Fruit fly (Drosophila melanogaster) whole organism, embryonic: ENCODE results near the gene RpL37A.

Source experiments
- Aef1 ChIP-seq: fragments of 200-800 bp; sonication (Bioruptor generic); IDR thresholded peaks from 3 replicates; pipeline ENCODE4 v1.3.6; 2022; ENCODE audit warnings: missing biosample characterization, missing genetic modification characterization
- Atf6 ChIP-seq: fragments of 200-800 bp; sonication (Bioruptor generic); IDR thresholded peaks from 2 replicates; pipeline ENCODE4 v1.3.6; 2022; ENCODE audit warnings: missing biosample characterization, missing genetic modification characterization
- Bgb ChIP-seq: fragments of 200-800 bp; sonication (Bioruptor generic); IDR thresholded peaks from 2 replicates; pipeline ENCODE4 v1.3.6; 2022; ENCODE audit warnings: missing biosample characterization, missing genetic modification characterization; ENCODE audit not compliant: partially characterized antibody
- CG10366 ChIP-seq: fragments of 200-800 bp; sonication (Bioruptor generic); IDR thresholded peaks from 2 replicates; pipeline ENCODE4 v1.3.6; 2022; ENCODE audit warnings: missing biosample characterization, missing genetic modification characterization
- CG10979 ChIP-seq: fragments of 200-800 bp; sonication (Bioruptor generic); optimal IDR thresholded peaks from 2 replicates; lab custom pipeline; 2018; ENCODE audit warnings: missing biosample characterization, mild to moderate bottlenecking, missing genetic modification characterization, moderate library complexity
- CG12236 ChIP-seq: fragments of 200-800 bp; sonication (Bioruptor generic); optimal IDR thresholded peaks from 2 replicates; lab custom pipeline; 2016; ENCODE audit warnings: missing biosample characterization, missing genetic modification characterization
- CG17829 ChIP-seq: fragments of 200-800 bp; optimal IDR thresholded peaks from 2 replicates; lab custom pipeline; 2019; ENCODE audit warnings: missing biosample characterization, mild to moderate bottlenecking, missing genetic modification characterization, moderate library complexity
- CG18011 ChIP-seq: fragments of 200-800 bp; sonication (Bioruptor generic); optimal IDR thresholded peaks from 2 replicates; lab custom pipeline; 2017; ENCODE audit warnings: missing biosample characterization, missing genetic modification characterization, mild to moderate bottlenecking, moderate library complexity, missing genotype
- CG18619 ChIP-seq: fragments of 200-800 bp; sonication (Bioruptor generic); optimal IDR thresholded peaks from 3 replicates; lab custom pipeline; 2017; ENCODE audit warnings: missing biosample characterization, mild to moderate bottlenecking, missing genetic modification characterization
- CG3065 ChIP-seq: fragments of 200-800 bp; sonication (Bioruptor generic); optimal IDR thresholded peaks from 2 replicates; lab custom pipeline; 2016; ENCODE audit warnings: missing biosample characterization, missing genetic modification characterization
- CG4404 ChIP-seq: fragments of 200-800 bp; sonication (Bioruptor generic); IDR thresholded peaks from 2 replicates; pipeline ENCODE4 v1.3.6; 2022; ENCODE audit warnings: missing biosample characterization, missing genetic modification characterization
- CG5245 ChIP-seq: fragments of 200-800 bp; sonication (Bioruptor generic); optimal IDR thresholded peaks from 3 replicates; lab custom pipeline; 2016; ENCODE audit warnings: missing biosample characterization, missing genetic modification characterization
- CG9437 ChIP-seq: fragments of 200-800 bp; sonication (Bioruptor generic); optimal IDR thresholded peaks from 2 replicates; lab custom pipeline; 2018; ENCODE audit warnings: missing biosample characterization, mild to moderate bottlenecking, missing genetic modification characterization
- CG9932 ChIP-seq: fragments of 200-800 bp; sonication (Bioruptor generic); IDR thresholded peaks from 2 replicates; pipeline ENCODE4 v1.3.6; 2022; ENCODE audit warnings: missing biosample characterization, missing genetic modification characterization
- Dad ChIP-seq: fragments of 200-800 bp; sonication (Bioruptor generic); optimal IDR thresholded peaks from 3 replicates; lab custom pipeline; 2016; ENCODE audit warnings: missing biosample characterization, missing genetic modification characterization
- Dbx ChIP-seq: fragments of 200-800 bp; sonication (Bioruptor generic); IDR thresholded peaks from 3 replicates; pipeline ENCODE4 v1.3.6; 2022; ENCODE audit warnings: missing biosample characterization, missing genetic modification characterization
- Doc2 ChIP-seq: fragments of 200-800 bp; sonication (Bioruptor generic); IDR thresholded peaks from 2 replicates; pipeline ENCODE4 v1.3.6; 2022; ENCODE audit warnings: missing biosample characterization, missing genetic modification characterization
- Ets97D ChIP-seq: fragments of 200-800 bp; sonication (Bioruptor generic); optimal IDR thresholded peaks from 3 replicates; lab custom pipeline; 2016; ENCODE audit warnings: missing biosample characterization, missing genetic modification characterization
- HLH54F ChIP-seq: fragments of 200-800 bp; sonication (Bioruptor generic); optimal IDR thresholded peaks from 3 replicates; lab custom pipeline; 2016; ENCODE audit warnings: missing biosample characterization, missing genetic modification characterization
- HmgD ChIP-seq: fragments of 200-800 bp; sonication (Bioruptor generic); optimal IDR thresholded peaks from 3 replicates; lab custom pipeline; 2016; ENCODE audit warnings: missing biosample characterization, missing genetic modification characterization
- Hr3 ChIP-seq: fragments of 200-800 bp; sonication (Bioruptor generic); optimal IDR thresholded peaks from 3 replicates; lab custom pipeline; 2016; ENCODE audit warnings: missing biosample characterization, missing genetic modification characterization
- Hr51 ChIP-seq, 2 experiments: fragments of 200-800 bp; sonication (Bioruptor generic); optimal IDR thresholded peaks; 2 replicates in 1 of 2; 3 replicates in 1 of 2; lab custom pipeline; 2016 to 2018; ENCODE audit warnings: missing biosample characterization in 2 of 2, missing genetic modification characterization in 2 of 2, mild to moderate bottlenecking in 1 of 2, moderate library complexity in 1 of 2
- Kr ChIP-seq: fragments of 200-800 bp; sonication (Bioruptor generic); optimal IDR thresholded peaks from 2 replicates; lab custom pipeline; 2017; ENCODE audit warnings: missing biosample characterization, mild to moderate bottlenecking, missing genetic modification characterization
- Lpt ChIP-seq: fragments of >200 bp; optimal IDR thresholded peaks from 2 replicates; lab custom pipeline; 2018; ENCODE audit warnings: missing biosample characterization, missing genetic modification characterization
- Neu2 ChIP-seq: fragments of 200-800 bp; sonication (Bioruptor generic); optimal IDR thresholded peaks from 3 replicates; lab custom pipeline; 2016; ENCODE audit warnings: missing biosample characterization, missing genetic modification characterization, borderline replicate concordance
- Nf-YB ChIP-seq: fragments of 200-800 bp; sonication (Bioruptor generic); optimal IDR thresholded peaks from 3 replicates; lab custom pipeline; 2019; ENCODE audit warnings: missing biosample characterization, mild to moderate bottlenecking, missing genetic modification characterization, moderate library complexity
- Six4 ChIP-seq: fragments of 200-800 bp; sonication (Bioruptor generic); optimal IDR thresholded peaks from 2 replicates; lab custom pipeline; 2016; ENCODE audit warnings: missing biosample characterization, missing genetic modification characterization
- Ssrp ChIP-seq: fragments of 200-800 bp; sonication (Bioruptor generic); optimal IDR thresholded peaks from 2 replicates; lab custom pipeline; 2018; ENCODE audit warnings: missing biosample characterization, mild to moderate bottlenecking, missing genetic modification characterization, moderate library complexity
- Usf ChIP-seq: fragments of 200-800 bp; sonication (Bioruptor generic); optimal IDR thresholded peaks from 2 replicates; lab custom pipeline; 2017; ENCODE audit warnings: missing genotype, missing biosample characterization, missing genetic modification characterization
- YL-1 ChIP-seq: fragments of 200-800 bp; sonication (Bioruptor generic); optimal IDR thresholded peaks from 3 replicates; lab custom pipeline; 2017; ENCODE audit warnings: missing biosample characterization, mild to moderate bottlenecking, missing genetic modification characterization
- bigmax ChIP-seq: fragments of 200-800 bp; sonication (Bioruptor generic); optimal IDR thresholded peaks from 2 replicates; lab custom pipeline; 2018; ENCODE audit warnings: missing biosample characterization, mild to moderate bottlenecking, missing genetic modification characterization
- cg ChIP-seq: fragments of 200-800 bp; sonication (Bioruptor generic); optimal IDR thresholded peaks from 3 replicates; lab custom pipeline; 2019; ENCODE audit warnings: missing biosample characterization, mild to moderate bottlenecking, missing genetic modification characterization, moderate library complexity
- chif ChIP-seq, 2 experiments: fragments of 200-800 bp; sonication (Bioruptor generic); optimal IDR thresholded peaks; 3 replicates each; lab custom pipeline; 2016; ENCODE audit warnings: missing biosample characterization in 2 of 2, missing genetic modification characterization in 2 of 2
- corto ChIP-seq: fragments of 200-800 bp; sonication (Bioruptor generic); optimal IDR thresholded peaks from 2 replicates; lab custom pipeline; 2016; ENCODE audit warnings: missing biosample characterization, mild to moderate bottlenecking, missing genetic modification characterization, moderate library complexity
- danr ChIP-seq: fragments of 200-800 bp; sonication (Bioruptor generic); IDR thresholded peaks from 2 replicates; pipeline ENCODE4 v1.3.6; 2022; ENCODE audit warnings: missing biosample characterization, missing genetic modification characterization
- ewg ChIP-seq: fragments of 200-800 bp; sonication (Bioruptor generic); optimal IDR thresholded peaks from 3 replicates; lab custom pipeline; 2017; ENCODE audit warnings: mild to moderate bottlenecking, missing biosample characterization, missing genetic modification reagents, missing genetic modification characterization
- lab ChIP-seq: fragments of 200-800 bp; sonication (Bioruptor generic); optimal IDR thresholded peaks from 3 replicates; lab custom pipeline; 2017; ENCODE audit warnings: missing biosample characterization, missing genetic modification characterization, mild to moderate bottlenecking, moderate library complexity, missing genetic modification reagents
- mirr ChIP-seq: fragments of 200-800 bp; sonication (Bioruptor generic); optimal IDR thresholded peaks from 3 replicates; lab custom pipeline; 2018; ENCODE audit warnings: missing biosample characterization, mild to moderate bottlenecking, missing genetic modification characterization
- nerfin-1 ChIP-seq: fragments of 200-800 bp; sonication (Bioruptor generic); optimal IDR thresholded peaks from 3 replicates; lab custom pipeline; 2019; ENCODE audit warnings: missing biosample characterization, mild to moderate bottlenecking, missing genetic modification characterization, moderate library complexity
- oc ChIP-seq: fragments of 200-800 bp; sonication (Bioruptor generic); optimal IDR thresholded peaks from 2 replicates; lab custom pipeline; 2018; ENCODE audit warnings: missing biosample characterization, mild to moderate bottlenecking, missing genetic modification characterization, moderate library complexity
- otp ChIP-seq: fragments of 200-800 bp; sonication (Bioruptor generic); IDR thresholded peaks from 3 replicates; pipeline ENCODE4, ENCODE4 v1.3.6; 2022; ENCODE audit warnings: missing biosample characterization, missing genetic modification characterization
- peb ChIP-seq: fragments of 200-800 bp; sonication (Bioruptor generic); IDR thresholded peaks from 2 replicates; pipeline ENCODE4 v1.3.6; 2022; ENCODE audit warnings: missing biosample characterization, missing genetic modification characterization
- sd ChIP-seq: fragments of 200-800 bp; sonication (Bioruptor generic); optimal IDR thresholded peaks from 3 replicates; lab custom pipeline; 2018; ENCODE audit warnings: missing biosample characterization, mild to moderate bottlenecking, missing genetic modification characterization, moderate library complexity
- sens-2 ChIP-seq: fragments of 200-800 bp; sonication (Bioruptor generic); IDR thresholded peaks from 2 replicates; pipeline ENCODE4 v1.3.6; 2022; ENCODE audit warnings: missing biosample characterization, missing genetic modification characterization
- slbo ChIP-seq: fragments of 200-800 bp; sonication (Bioruptor generic); IDR thresholded peaks from 2 replicates; pipeline ENCODE4 v1.3.6; 2022; ENCODE audit warnings: missing biosample characterization, missing genetic modification characterization
- slp2 ChIP-seq: fragments of 200-800 bp; sonication (Bioruptor generic); optimal IDR thresholded peaks from 2 replicates; lab custom pipeline; 2016; ENCODE audit warnings: missing biosample characterization, missing genetic modification characterization
- sqz ChIP-seq: fragments of 200-800 bp; sonication (Bioruptor generic); optimal IDR thresholded peaks from 3 replicates; lab custom pipeline; 2018; ENCODE audit warnings: missing biosample characterization, mild to moderate bottlenecking, missing genetic modification characterization
- sr ChIP-seq: fragments of 200-800 bp; sonication (Bioruptor generic); IDR thresholded peaks from 3 replicates; pipeline ENCODE4 v1.3.6; 2022; ENCODE audit warnings: missing biosample characterization, missing genetic modification characterization
- sug ChIP-seq: fragments of 200-800 bp; optimal IDR thresholded peaks from 2 replicates; lab custom pipeline; 2019; ENCODE audit warnings: missing biosample characterization, mild to moderate bottlenecking, missing genetic modification characterization, moderate library complexity
- tna ChIP-seq: fragments of 200-800 bp; sonication (Bioruptor generic); IDR thresholded peaks from 2 replicates; pipeline ENCODE4 v1.3.6; 2022; ENCODE audit warnings: missing biosample characterization, missing genetic modification characterization; ENCODE audit not compliant: partially characterized antibody

Gene RpL37A

DNA sequence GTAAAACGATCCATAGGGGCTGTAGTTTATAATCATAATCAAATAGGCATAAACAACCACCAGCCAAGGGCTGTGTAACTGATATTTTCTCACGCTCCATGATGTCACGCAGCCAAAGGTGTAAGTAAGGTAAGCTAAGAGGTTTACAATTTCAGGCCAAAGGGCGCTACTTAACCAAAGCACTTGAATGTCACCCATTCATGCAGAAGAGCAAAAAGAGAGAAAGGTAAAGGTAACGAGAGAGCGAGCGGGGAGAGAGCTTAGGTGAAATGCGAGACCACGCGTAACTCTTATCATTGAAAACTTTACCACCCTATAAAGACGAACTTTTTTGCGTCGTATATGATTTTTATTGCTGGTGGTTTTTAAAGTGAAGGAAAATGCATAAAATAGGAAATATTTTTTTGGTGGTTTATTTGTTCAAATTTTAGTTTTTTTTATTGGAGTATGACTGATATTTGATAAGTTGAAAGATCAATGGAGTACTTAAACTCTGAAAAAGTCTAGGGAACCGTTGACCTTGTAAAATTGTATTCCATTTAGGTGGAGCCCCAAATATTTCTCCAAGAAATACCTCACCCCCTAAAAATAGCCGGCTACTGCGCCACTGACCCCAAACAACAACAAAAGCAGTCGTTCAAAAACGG lies 37.0 kb downstream of the RpL37A start (continued):
- TF ChIP-seq Atf6 (GFP tag; lab: Robert Waterston, UW) (peak; percentile 96), sr (peak; percentile 71), mirr (GFP tag; lab: Kevin White, UChicago) (no peak), Nf-YB (GFP tag; lab: Kevin White, UChicago) (peak; percentile 69), tna (GFP tag; lab: Robert Waterston, UW) (no peak), sens-2 (GFP tag; lab: Robert Waterston, UW) (peak; percentile 66), Six4 (GFP tag; lab: Kevin White, UChicago) (peak; percentile 95), CG12236 (GFP tag; lab: Kevin White, UChicago) (peak; percentile 94), YL-1 (GFP tag; lab: Kevin White, UChicago) (peak; percentile 61), HmgD (GFP tag; lab: Kevin White, UChicago) (peak; percentile 93), peb (GFP tag; lab: Robert Waterston, UW) (peak; percentile 79), Dad (GFP tag; lab: Kevin White, UChicago) (peak; percentile 97), corto (GFP tag; lab: Kevin White, UChicago) (peak; percentile 53), sqz (peak; percentile 69), bigmax (no peak), HLH54F (peak; percentile 98), Bgb (GFP tag; lab: Robert Waterston, UW) (no peak), Lpt (no peak), lab (GFP tag; lab: Kevin White, UChicago) (peak; percentile 95), Hr51 (GFP tag; optimal IDR thresholded peaks at IDR 0.05; lab: Kevin White, UChicago) (peak; percentile 95 to 97), cg (GFP tag; lab: Kevin White, UChicago) (no peak), Kr (no peak), Neu2 (GFP tag; lab: Kevin White, UChicago) (peak; percentile 65), Doc2 (GFP tag; lab: Robert Waterston, UW) (peak; percentile 86), oc (peak; percentile 56), CG10366 (GFP tag; lab: Robert Waterston, UW) (peak; percentile 95), CG4404 (peak; percentile 93), Ets97D (GFP tag; lab: Kevin White, UChicago) (peak; percentile 70), CG18619 (GFP tag; lab: Kevin White, UChicago) (peak; percentile 97), CG9932 (GFP tag; lab: Robert Waterston, UW) (peak; percentile 98), CG10979 (tag; lab: Kevin White, UChicago) (peak; percentile 90), otp (peak; percentile 88), sd (peak; percentile 87), Aef1 (peak; percentile 98), danr (GFP tag; lab: Robert Waterston, UW) (peak; percentile 89), CG9437 (GFP tag; lab: Kevin White, UChicago) (peak; percentile 90), Ssrp (tag; lab: Kevin White, UChicago) (peak; percentile 92), CG18011 (GFP tag; lab: Kevin White, UChicago) (peak; percentile 90), sug (tag; lab: Kevin White, UChicago) (peak; percentile 93), ewg (GFP tag; lab: Kevin White, UChicago) (peak; percentile 88), CG17829 (tag; lab: Kevin White, UChicago) (peak; percentile 91), CG3065 (GFP tag; lab: Kevin White, UChicago) (peak; percentile 87), chif (GFP tag; optimal IDR thresholded peaks at IDR 0.05; lab: Kevin White, UChicago) (peak; percentile 97 to 98), CG5245 (GFP tag; lab: Kevin White, UChicago) (peak; percentile 90), slp2 (GFP tag; lab: Kevin White, UChicago) (peak; percentile 99), Dbx (GFP tag; lab: Robert Waterston, UW) (peak; percentile 96), nerfin-1 (peak; percentile 48), slbo (GFP tag; lab: Robert Waterston, UW) (peak; percentile 98), Usf (GFP tag; lab: Kevin White, UChicago) (peak; percentile 94), Hr3 (peak; percentile 98)
